Worm (Caenorhabditis elegans): ENCODE results near the gene comt-2.

Gene comt-2

DNA sequence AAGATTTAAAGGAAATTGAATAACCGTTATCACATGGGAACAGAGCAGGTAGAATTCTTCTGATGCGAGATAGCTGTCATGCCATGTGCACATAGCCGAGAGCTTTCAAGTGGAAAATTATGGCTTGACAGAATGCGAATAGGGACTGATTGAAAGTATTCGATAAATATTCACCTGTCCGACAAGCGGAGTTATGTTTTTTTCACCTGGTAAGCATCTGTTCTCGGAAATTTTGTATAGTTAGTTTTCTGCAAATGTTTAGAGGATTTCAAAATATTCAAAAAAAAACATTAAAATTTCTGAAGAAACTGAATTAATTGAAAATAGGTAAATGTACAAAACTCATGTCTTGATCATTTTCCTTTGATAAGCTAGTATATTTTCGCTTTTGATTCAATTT is 3.2 kb upstream of the comt-2 start, which contains the start of gene srh-136:
Gene srh-136 (minus strand): TSS at position 93 of the 400 bp plus-strand sequence.
- no peak for TF ChIP-seq ztf-1 (GFP tag; conservative IDR thresholded peaks at IDR 0.05)
- no peak for TF ChIP-seq dmd-4 (tag; optimal IDR thresholded peaks at IDR 0.05)
- no peak for TF ChIP-seq mab-5 (tag; optimal IDR thresholded peaks at IDR 0.05)
- TF ChIP-seq mdl-1 (tag; optimal IDR thresholded peaks at IDR 0.05) = no peak
- no peak for TF ChIP-seq lin-11 (tag; optimal IDR thresholded peaks at IDR 0.05)
- no peak for TF ChIP-seq ceh-16 (tag; optimal IDR thresholded peaks at IDR 0.05)
- no peak for TF ChIP-seq nhr-12 (tag; optimal IDR thresholded peaks at IDR 0.05)
- no peak for TF ChIP-seq sem-4 (tag; optimal IDR thresholded peaks at IDR 0.05)
- no peak for TF ChIP-seq nhr-10 (tag; optimal IDR thresholded peaks at IDR 0.05)
- TF ChIP-seq unc-55 (GFP tag; optimal IDR thresholded peaks at IDR 0.05) = no peak
- no peak for TF ChIP-seq nhr-25 (tag; optimal IDR thresholded peaks at IDR 0.05)

DNA sequence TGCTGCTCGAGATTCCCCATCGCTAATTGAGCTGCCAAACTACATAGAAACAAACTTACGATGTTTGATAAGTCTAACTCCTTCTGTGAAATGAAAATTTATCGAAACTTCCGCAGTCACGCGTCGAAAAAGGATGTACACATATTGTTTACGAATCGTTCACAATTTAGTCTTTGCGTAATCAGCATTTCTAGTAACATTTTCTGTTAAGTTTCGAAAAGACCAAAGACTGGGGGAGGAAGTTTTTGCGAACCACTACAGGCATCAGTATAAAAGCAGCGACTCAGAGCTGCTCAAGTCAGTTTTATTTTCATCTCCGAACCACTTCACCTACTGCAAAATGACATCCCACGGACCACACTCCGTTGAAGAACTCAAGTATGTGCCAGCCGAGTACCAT is 6.1 kb downstream of the comt-2 start, which contains the start of gene sqst-4:
Gene sqst-4 (plus strand): TSS at position 301 of the 400 bp plus-strand sequence.
- no peak for TF ChIP-seq F13H6.1 (tag; optimal IDR thresholded peaks at IDR 0.05)

DNA sequence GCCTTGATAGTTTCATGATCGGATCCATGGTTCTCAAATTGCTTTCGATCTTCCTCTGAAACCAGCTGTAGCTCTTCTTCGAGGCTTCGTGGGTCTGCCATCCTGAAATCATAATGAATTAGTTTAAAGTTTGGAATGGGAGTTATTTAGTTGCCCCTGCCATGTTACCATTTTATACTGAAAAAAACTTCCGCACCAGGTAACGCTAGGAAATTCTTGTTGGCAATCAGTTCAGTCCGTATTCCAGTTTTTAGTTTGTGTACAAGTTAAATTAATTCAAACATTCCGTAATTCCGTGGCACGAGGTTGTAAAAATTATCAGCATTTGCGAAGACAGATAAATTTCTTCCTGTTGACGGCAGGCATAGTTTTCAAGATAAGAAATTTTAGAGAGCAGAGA is 6.8 kb downstream of the comt-2 start, which contains the start of gene Y32B12A.5:
Gene Y32B12A.5 (minus strand): TSS at position 101 of the 400 bp plus-strand sequence.
- TF ChIP-seq aly-2 (tag; optimal IDR thresholded peaks at IDR 0.05) = no peak
- no peak for TF ChIP-seq ztf-11 (tag; optimal IDR thresholded peaks at IDR 0.05)
- no peak for TF ChIP-seq elt-3 (tag; optimal IDR thresholded peaks at IDR 0.05)
- TF ChIP-seq unc-55 (GFP tag; optimal IDR thresholded peaks at IDR 0.05) = no peak
- TF ChIP-seq ama-1 (optimal IDR thresholded peaks at IDR 0.05) = no peak
- TF ChIP-seq F13H6.1 (tag; optimal IDR thresholded peaks at IDR 0.05) = no peak
- TF ChIP-seq alr-1 (tag; optimal IDR thresholded peaks at IDR 0.05) = no peak
- TF ChIP-seq dmd-4 (tag; optimal IDR thresholded peaks at IDR 0.05) = no peak
- TF ChIP-seq gmeb-1 (tag; optimal IDR thresholded peaks at IDR 0.05) = no peak
- no peak for TF ChIP-seq elt-1 (tag; optimal IDR thresholded peaks at IDR 0.05)
- no peak for TF ChIP-seq Y55F3AM.14 (GFP tag; optimal IDR thresholded peaks at IDR 0.05)
- no peak for TF ChIP-seq nhr-77 (tag; optimal IDR thresholded peaks at IDR 0.05)
- no peak for TF ChIP-seq ztf-4 (tag; optimal IDR thresholded peaks at IDR 0.05)
- no peak for TF ChIP-seq nhr-11 (tag; optimal IDR thresholded peaks at IDR 0.05)
- no peak for TF ChIP-seq skn-1 (tag; optimal IDR thresholded peaks at IDR 0.05)

DNA sequence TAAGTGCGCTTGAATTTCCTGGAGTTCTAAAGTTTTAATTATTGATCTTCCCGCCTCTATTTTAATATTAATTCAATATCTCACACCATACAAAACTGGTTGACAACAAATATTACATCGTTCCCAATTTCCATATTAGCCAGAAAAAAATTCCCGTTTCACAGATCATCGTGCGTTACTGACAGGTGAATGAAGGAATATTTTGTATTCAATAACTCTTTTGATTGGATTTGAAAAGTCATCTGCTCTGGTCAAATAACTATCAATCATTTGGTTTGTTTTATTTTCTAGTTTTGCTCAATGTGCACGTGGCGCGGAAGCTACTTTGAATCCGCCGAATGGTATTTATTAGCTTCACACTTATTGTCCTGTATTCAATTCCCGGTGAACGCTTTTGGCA is 10.6 kb downstream of the comt-2 start, which contains the start of gene srh-139:
Gene srh-139 (plus strand): TSS at position 301 of the 400 bp plus-strand sequence.
- TF ChIP-seq skn-1 (tag; optimal IDR thresholded peaks at IDR 0.05) (no peak), fos-1 (tag; optimal IDR thresholded peaks at IDR 0.05) (no peak), lin-39 (tag; optimal IDR thresholded peaks at IDR 0.05) (no peak)

DNA sequence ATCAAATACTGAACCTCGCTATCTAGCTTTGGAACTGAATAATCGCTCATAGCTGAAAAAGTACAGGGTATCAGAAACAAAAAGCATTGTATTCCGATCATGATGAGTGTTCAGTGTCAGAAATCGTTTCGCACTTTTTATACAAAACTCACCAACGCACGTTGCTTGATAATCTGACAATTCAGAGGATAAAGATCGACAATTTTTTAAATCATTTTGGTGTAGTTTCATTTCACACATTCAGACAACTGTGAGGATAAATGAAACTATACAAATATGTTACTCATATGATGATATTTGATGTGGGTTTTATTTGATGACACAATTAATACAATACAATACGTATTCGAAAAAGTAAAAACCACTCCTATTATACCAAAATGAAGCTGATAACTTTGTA is 11.2 kb downstream of the comt-2 start, which contains the start of gene F57E7.2:
Gene F57E7.2 (minus strand): TSS at position 101 of the 400 bp plus-strand sequence.
- TF ChIP-seq sma-9 (GFP tag; optimal IDR thresholded peaks at IDR 0.05) (no peak), sma-9 (tag; optimal IDR thresholded peaks at IDR 0.05) (no peak), skn-1 (tag; optimal IDR thresholded peaks at IDR 0.05) (no peak), blmp-1 (tag; optimal IDR thresholded peaks at IDR 0.05; ENCODE audit: insufficient read depth) (no peak), zag-1 (tag; optimal IDR thresholded peaks at IDR 0.05) (no peak), alr-1 (tag; optimal IDR thresholded peaks at IDR 0.05) (no peak), ZK546.5 (tag; optimal IDR thresholded peaks at IDR 0.05) (no peak), ztf-1 (GFP tag; conservative IDR thresholded peaks at IDR 0.05) (no peak), nhr-21 (tag; optimal IDR thresholded peaks at IDR 0.05) (no peak), ztf-4 (tag; optimal IDR thresholded peaks at IDR 0.05) (no peak), Y55F3AM.14 (GFP tag; optimal IDR thresholded peaks at IDR 0.05) (no peak), ceh-82 (tag; optimal IDR thresholded peaks at IDR 0.05) (no peak)

DNA sequence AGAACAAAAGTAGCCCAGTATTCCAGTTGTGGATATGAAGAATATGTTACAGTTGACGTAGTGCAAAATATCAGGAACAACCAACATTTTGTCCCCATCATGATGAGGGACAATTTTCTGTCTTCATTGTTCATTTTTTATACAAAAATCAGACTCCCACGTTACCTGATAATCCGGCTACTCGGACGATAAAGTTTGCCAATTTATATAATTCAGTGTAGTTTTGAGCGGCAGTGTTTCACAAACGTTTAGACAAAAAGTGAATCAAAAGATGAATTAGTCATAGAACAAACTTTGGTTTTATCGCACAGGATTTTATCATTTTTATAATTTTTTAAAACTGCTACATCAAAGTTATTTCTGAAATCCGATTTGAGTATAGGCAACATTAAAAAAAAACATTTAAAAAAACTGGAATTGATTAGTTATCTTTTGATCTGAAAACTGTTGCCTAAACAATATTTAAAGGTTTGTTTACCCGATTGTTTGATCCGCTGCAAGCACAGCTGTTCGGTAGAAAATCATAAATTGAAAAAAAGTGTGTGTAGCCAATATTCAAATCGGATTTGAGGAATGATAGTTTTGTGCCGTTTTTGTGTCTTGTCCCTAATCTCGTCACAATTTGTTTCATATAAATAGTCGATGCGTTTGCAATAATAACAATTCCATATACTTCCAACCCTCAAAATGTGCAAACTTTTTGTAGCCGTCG is 13.2 kb downstream of the comt-2 start, which contains the start of the genes F57E7.4 and spig-6:
Gene F57E7.4 (minus strand): TSS at position 101 of the 712 bp plus-strand sequence.
Gene spig-6 (plus strand): TSS at position 662 of the 712 bp plus-strand sequence.
- TF ChIP-seq egl-27 (tag; optimal IDR thresholded peaks at IDR 0.05) (no peak), F13H6.1 (tag; optimal IDR thresholded peaks at IDR 0.05) (no peak), dmd-4 (tag; optimal IDR thresholded peaks at IDR 0.05) (no peak), ceh-82 (tag; optimal IDR thresholded peaks at IDR 0.05) (no peak), ztf-4 (tag; optimal IDR thresholded peaks at IDR 0.05) (no peak), C34F6.9 (tag; optimal IDR thresholded peaks at IDR 0.05) (no peak), mbf-1 (tag; optimal IDR thresholded peaks at IDR 0.05) (no peak), blmp-1 (tag; optimal IDR thresholded peaks at IDR 0.05; ENCODE audit: insufficient read depth) (no peak), nhr-25 (tag; optimal IDR thresholded peaks at IDR 0.05) (no peak), nhr-129 (tag; optimal IDR thresholded peaks at IDR 0.05) (no peak), peb-1 (tag; optimal IDR thresholded peaks at IDR 0.05) (no peak), elt-3 (tag; optimal IDR thresholded peaks at IDR 0.05) (no peak), crh-2 (tag; optimal IDR thresholded peaks at IDR 0.05) (no peak), ztf-11 (tag; optimal IDR thresholded peaks at IDR 0.05) (no peak), nhr-77 (tag; optimal IDR thresholded peaks at IDR 0.05) (no peak), nhr-11 (tag; optimal IDR thresholded peaks at IDR 0.05) (no peak), ama-1 (optimal IDR thresholded peaks at IDR 0.05) (no peak), sma-9 (GFP tag; optimal IDR thresholded peaks at IDR 0.05) (no peak), sma-9 (tag; optimal IDR thresholded peaks at IDR 0.05) (no peak), elt-1 (tag; optimal IDR thresholded peaks at IDR 0.05) (no peak)

Data from whole organism, L2 larva.